Worm (Caenorhabditis elegans): Measurements from ENCODE around the gene set-21.

- no peak for TF ChIP-seq ama-1 (optimal IDR thresholded peaks at IDR 0.05)
- no peak for TF ChIP-seq unc-62 (GFP tag; optimal IDR thresholded peaks at IDR 0.05)
- TF ChIP-seq lin-39 (tag; optimal IDR thresholded peaks at IDR 0.05), result no peak
- no peak for TF ChIP-seq lin-13 (GFP tag; optimal IDR thresholded peaks at IDR 0.05)
- TF ChIP-seq snpc-4 (tag; optimal IDR thresholded peaks at IDR 0.05), result no peak
- TF ChIP-seq fos-1 (tag; optimal IDR thresholded peaks at IDR 0.05), result peak; percentile 27
- no peak for TF ChIP-seq nhr-23 (tag; optimal IDR thresholded peaks at IDR 0.05)
- TF ChIP-seq elt-3 (tag; optimal IDR thresholded peaks at IDR 0.05), result no peak
- TF ChIP-seq C34F6.9 (tag; optimal IDR thresholded peaks at IDR 0.05), result peak; percentile 79
Measured at ce11 chrIV:4360497-4360896, 30.1 kb upstream of the set-21 start, which contains the start of gene F55F10.1.
